Worm (Caenorhabditis elegans) whole organism, L1 larva: ENCODE measurements around the gene tmem-135.

Experiments
- F16B12.6 ChIP-seq: fragments of 150-350 bp; optimal IDR thresholded peaks from 2 replicates; lab custom pipeline; 2014; ENCODE audit warnings: missing biosample characterization, missing genetic modification characterization
- Y116A8C.19 ChIP-seq: sonication (generic microtip); optimal IDR thresholded peaks from 2 replicates; lab custom pipeline; 2016; ENCODE audit warnings: missing compliant biosample characterization, missing genetic modification characterization, borderline replicate concordance
- aha-1 ChIP-seq: fragments of 150-350 bp; optimal IDR thresholded peaks from 2 replicates; lab custom pipeline; 2014; ENCODE audit warnings: missing biosample characterization, missing genetic modification characterization
- aly-2 ChIP-seq: fragments of 150-350 bp; optimal IDR thresholded peaks from 2 replicates; lab custom pipeline; 2014; ENCODE audit warnings: missing biosample characterization, missing genetic modification characterization
- ama-1 ChIP-seq: fragments of 150-350 bp; optimal IDR thresholded peaks from 2 replicates; lab custom pipeline; 2014
- ceh-8 ChIP-seq: fragments of 200-800 bp; sonication (Bioruptor generic); optimal IDR thresholded peaks from 2 replicates; lab custom pipeline; 2018; ENCODE audit warnings: mild to moderate bottlenecking, missing genetic modification characterization, moderate library complexity, missing compliant biosample characterization
- ceh-88 ChIP-seq: fragments of 200-800 bp; sonication (Bioruptor generic); IDR thresholded peaks from 2 replicates; pipeline ENCODE4 v1.3.6; 2022; ENCODE audit warnings: missing genetic modification characterization, missing compliant biosample characterization
- ceh-90 ChIP-seq: sonication (generic microtip); optimal IDR thresholded peaks from 2 replicates; lab custom pipeline; 2016; ENCODE audit warnings: missing genetic modification characterization, missing compliant biosample characterization
- ces-1 ChIP-seq: fragments of 150-350 bp; optimal IDR thresholded peaks from 2 replicates; lab custom pipeline; 2014; ENCODE audit warnings: missing biosample characterization, missing genetic modification reagents, missing genetic modification characterization
- dsc-1 ChIP-seq: sonication (generic microtip); optimal IDR thresholded peaks from 2 replicates; lab custom pipeline; 2016; ENCODE audit warnings: mild to moderate bottlenecking, missing genetic modification characterization, missing compliant biosample characterization
- efl-1 ChIP-seq, 4 experiments: fragments of 150-350 bp; optimal IDR thresholded peaks in 3 of 4; peaks in 1 of 4; 1 replicate in 1 of 4; 2 replicates in 3 of 4; lab custom pipeline; 2014; ENCODE audit warnings: missing biosample characterization in 2 of 4, missing genetic modification characterization in 2 of 4, missing genetic modification reagents in 2 of 4
- efl-3 ChIP-seq: fragments of 200-800 bp; sonication (Bioruptor generic); optimal IDR thresholded peaks from 2 replicates; lab custom pipeline; 2018; ENCODE audit warnings: mild to moderate bottlenecking, missing genetic modification characterization, missing compliant biosample characterization
- egl-13 ChIP-seq: sonication (generic microtip); optimal IDR thresholded peaks from 2 replicates; lab custom pipeline; 2016; ENCODE audit warnings: missing genotype, missing genetic modification reagents, missing genetic modification characterization, missing compliant biosample characterization
- egl-27 ChIP-seq, 2 experiments: fragments of 150-350 bp in 1 of 2; sonication (generic microtip); optimal IDR thresholded peaks; 3 replicates each; lab custom pipeline; 2017 to 2018; ENCODE audit warnings: missing biosample characterization in 2 of 2, missing genetic modification characterization in 2 of 2, missing genetic modification reagents in 2 of 2
- elt-2 ChIP-seq: sonication (generic microtip); optimal IDR thresholded peaks from 2 replicates; lab custom pipeline; 2016; ENCODE audit warnings: missing genetic modification characterization, mild to moderate bottlenecking, inconsistent platforms, missing compliant biosample characterization, missing genetic modification reagents
- elt-3 ChIP-seq, 6 experiments: fragments of 150-350 bp in 1 of 6; sonication (generic microtip); optimal IDR thresholded peaks; 2 replicates each; lab custom pipeline; 2017 to 2018; ENCODE audit warnings: missing biosample characterization in 6 of 6, missing genetic modification characterization in 6 of 6, inconsistent platforms in 1 of 6
- ets-5 ChIP-seq: fragments of 200-800 bp; sonication (Bioruptor generic); IDR thresholded peaks from 2 replicates; pipeline ENCODE4 v1.3.6; 2022; ENCODE audit warnings: missing genetic modification characterization, missing compliant biosample characterization
- grh-1 ChIP-seq: fragments of 200-800 bp; sonication (Bioruptor generic); IDR thresholded peaks from 2 replicates; pipeline ENCODE4 v1.3.6; 2022; ENCODE audit warnings: missing genetic modification reagents, missing genetic modification characterization, missing compliant biosample characterization
- hlh-4 ChIP-seq: sonication (generic microtip); optimal IDR thresholded peaks from 2 replicates; lab custom pipeline; 2016; ENCODE audit warnings: mild to moderate bottlenecking, missing genetic modification characterization, missing compliant biosample characterization
- hpl-2 ChIP-seq: fragments of 150-350 bp; optimal IDR thresholded peaks from 2 replicates; lab custom pipeline; 2014; ENCODE audit warnings: missing biosample characterization, missing genetic modification reagents, missing genetic modification characterization
- irx-1 ChIP-seq: sonication (generic microtip); optimal IDR thresholded peaks from 2 replicates; lab custom pipeline; 2016; ENCODE audit warnings: missing genetic modification characterization, missing compliant biosample characterization
- lin-15B ChIP-seq: fragments of 150-350 bp; sonication (generic microtip); optimal IDR thresholded peaks from 3 replicates; lab custom pipeline; 2014; ENCODE audit warnings: missing biosample characterization, missing genetic modification characterization
- lin-35 ChIP-seq, 2 experiments: fragments of 150-350 bp; optimal IDR thresholded peaks; 2 replicates each; lab custom pipeline; 2014; ENCODE audit warnings: missing biosample characterization in 2 of 2, missing genetic modification characterization in 2 of 2, missing genetic modification reagents in 2 of 2
- lin-39 ChIP-seq: fragments of 150-350 bp; optimal IDR thresholded peaks from 2 replicates; lab custom pipeline; 2014; ENCODE audit warnings: missing biosample characterization, missing genetic modification reagents, missing genetic modification characterization
- mab-9 ChIP-seq: fragments of 200-800 bp; sonication (Bioruptor generic); IDR thresholded peaks from 2 replicates; pipeline ENCODE4 v1.3.6; 2022; ENCODE audit warnings: missing genetic modification reagents, missing genetic modification characterization, missing compliant biosample characterization
- mef-2 ChIP-seq: fragments of 150-350 bp; optimal IDR thresholded peaks from 2 replicates; lab custom pipeline; 2014; ENCODE audit warnings: missing biosample characterization, missing genetic modification characterization
- mep-1 ChIP-seq: fragments of 150-350 bp; optimal IDR thresholded peaks from 2 replicates; lab custom pipeline; 2014; ENCODE audit warnings: missing biosample characterization, missing genetic modification characterization
- nhr-11 ChIP-seq: fragments of 150-350 bp; optimal IDR thresholded peaks from 2 replicates; lab custom pipeline; 2014; ENCODE audit warnings: missing biosample characterization, missing genetic modification characterization
- nhr-12 ChIP-seq: sonication (generic microtip); optimal IDR thresholded peaks from 2 replicates; lab custom pipeline; 2017; ENCODE audit warnings: missing biosample characterization, missing genetic modification characterization
- nhr-20 ChIP-seq: sonication (generic microtip); optimal IDR thresholded peaks from 2 replicates; lab custom pipeline; 2016; ENCODE audit warnings: mild to moderate bottlenecking, missing genetic modification characterization, missing compliant biosample characterization
- nhr-237 ChIP-seq: fragments of 150-350 bp; optimal IDR thresholded peaks from 2 replicates; lab custom pipeline; 2014; ENCODE audit warnings: missing biosample characterization, missing genetic modification characterization
- nhr-28 ChIP-seq: fragments of 150-350 bp; optimal IDR thresholded peaks from 2 replicates; lab custom pipeline; 2014; ENCODE audit warnings: missing biosample characterization, missing genetic modification characterization
- nhr-47 ChIP-seq: sonication (generic microtip); optimal IDR thresholded peaks from 2 replicates; lab custom pipeline; 2016; ENCODE audit warnings: mild to moderate bottlenecking, missing genetic modification characterization, moderate library complexity, missing compliant biosample characterization
- nhr-71 ChIP-seq: sonication (generic microtip); optimal IDR thresholded peaks from 2 replicates; lab custom pipeline; 2016; ENCODE audit warnings: mild to moderate bottlenecking, missing genetic modification characterization, moderate library complexity, missing compliant biosample characterization
- nhr-84 ChIP-seq: sonication (generic microtip); optimal IDR thresholded peaks from 2 replicates; lab custom pipeline; 2017; ENCODE audit warnings: missing biosample characterization, missing genetic modification characterization
- nhr-85 ChIP-seq: sonication (generic microtip); peaks from one replicate; lab custom pipeline; 2016; ENCODE audit warnings: missing genetic modification characterization, inconsistent platforms, missing compliant biosample characterization
- nhr-90 ChIP-seq: sonication (generic microtip); optimal IDR thresholded peaks from 2 replicates; lab custom pipeline; 2016; ENCODE audit warnings: mild to moderate bottlenecking, missing genetic modification characterization, missing compliant biosample characterization; ENCODE audit not compliant: poor library complexity
- pag-3 ChIP-seq: sonication (generic microtip); optimal IDR thresholded peaks from 2 replicates; lab custom pipeline; 2017; ENCODE audit warnings: missing genetic modification characterization, mild to moderate bottlenecking, missing compliant biosample characterization, antibody characterized with exemption, borderline replicate concordance; ENCODE audit not compliant: insufficient read depth
- pqm-1 ChIP-seq: sonication (generic microtip); optimal IDR thresholded peaks from 3 replicates; lab custom pipeline; 2017; ENCODE audit warnings: missing biosample characterization, missing genetic modification characterization
- skn-1 ChIP-seq: fragments of 150-350 bp; optimal IDR thresholded peaks from 2 replicates; lab custom pipeline; 2014; ENCODE audit warnings: missing biosample characterization, missing genetic modification characterization
- snpc-4 ChIP-seq: fragments of 150-350 bp; optimal IDR thresholded peaks from 2 replicates; lab custom pipeline; 2014; ENCODE audit warnings: missing biosample characterization, missing genetic modification characterization
- snu-23 ChIP-seq: sonication (generic microtip); optimal IDR thresholded peaks from 2 replicates; lab custom pipeline; 2016; ENCODE audit warnings: missing genetic modification characterization, missing compliant biosample characterization
- sox-4 ChIP-seq: sonication (generic microtip); optimal IDR thresholded peaks from 2 replicates; lab custom pipeline; 2016; ENCODE audit warnings: missing genetic modification characterization, missing compliant biosample characterization
- swsn-7 ChIP-seq: sonication (generic microtip); optimal IDR thresholded peaks from 2 replicates; lab custom pipeline; 2016; ENCODE audit warnings: missing genetic modification characterization, missing compliant biosample characterization
- unc-30 ChIP-seq: sonication (generic microtip); optimal IDR thresholded peaks from 2 replicates; lab custom pipeline; 2017; ENCODE audit warnings: missing biosample characterization, missing genetic modification characterization
- unc-62 ChIP-seq: fragments of 150-350 bp; optimal IDR thresholded peaks from 2 replicates; lab custom pipeline; 2014; ENCODE audit warnings: missing biosample characterization, missing genetic modification reagents, missing genetic modification characterization
- unc-98 ChIP-seq: fragments of 200-800 bp; sonication (Bioruptor generic); IDR thresholded peaks from 2 replicates; pipeline ENCODE4 v1.3.6; 2022; ENCODE audit warnings: missing genetic modification characterization, missing compliant biosample characterization
- xbp-1 ChIP-seq: sonication (generic microtip); optimal IDR thresholded peaks from 2 replicates; lab custom pipeline; 2016; ENCODE audit warnings: missing genetic modification characterization, missing compliant biosample characterization
- zag-1 ChIP-seq: fragments of 150-350 bp; optimal IDR thresholded peaks from 2 replicates; lab custom pipeline; 2014; ENCODE audit warnings: missing biosample characterization, missing genetic modification characterization
- ztf-11 ChIP-seq, 2 experiments: sonication (generic microtip); optimal IDR thresholded peaks; 2 replicates each; lab custom pipeline; 2016 to 2017; ENCODE audit warnings: missing genetic modification characterization in 2 of 2, missing biosample characterization in 1 of 2, missing compliant biosample characterization in 1 of 2

tmem-135 gene

ce11 chrX:4706755-4707226, 33.3 kb downstream of the tmem-135 start, which contains the start of gene dhhc-10 (continued):
- peak; percentile 72 for TF ChIP-seq xbp-1 (tag; lab: Kevin White, UChicago)
- no peak for TF ChIP-seq ceh-88
- TF ChIP-seq elt-3 (tag; optimal IDR thresholded peaks at IDR 0.05; lab: Kevin White, UChicago): no peak
- TF ChIP-seq snu-23 (GFP tag; lab: Kevin White, UChicago): peak; percentile 53
- peak; percentile 31 for TF ChIP-seq ceh-8
- no peak for TF ChIP-seq ces-1 (GFP tag; lab: Kevin White, UChicago)
- TF ChIP-seq ztf-11 (tag; optimal IDR thresholded peaks at IDR 0.05; lab: Kevin White, UChicago): no peak
- no peak for TF ChIP-seq ama-1 (lab: Kevin White, UChicago)
- no peak for TF ChIP-seq lin-15B (tag; lab: Kevin White, UChicago)
- peak; percentile 61 for TF ChIP-seq swsn-7 (tag; lab: Kevin White, UChicago)
- TF ChIP-seq ceh-90 (tag; lab: Kevin White, UChicago): no peak
- no peak for TF ChIP-seq egl-27 (tag; optimal IDR thresholded peaks at IDR 0.05; lab: Kevin White, UChicago)
- TF ChIP-seq zag-1 (tag; lab: Kevin White, UChicago): no peak
- TF ChIP-seq Y116A8C.19 (tag; lab: Kevin White, UChicago): no peak
- peak; percentile 53 for TF ChIP-seq nhr-47 (tag; lab: Kevin White, UChicago)
- TF ChIP-seq nhr-12 (tag; lab: Kevin White, UChicago): no peak
- TF ChIP-seq, all 84 proteins: peak for 29

ce11 chrX:4711698-4712329, 38.3 kb downstream of the tmem-135 start, which contains the start of the genes dnj-14 and glit-1:
Gene dnj-14 (minus strand): TSS chrX:4711748.
Gene glit-1 (plus strand): TSS chrX:4712279.
- TF ChIP-seq aha-1 (tag; lab: Kevin White, UChicago) (peak; percentile 19), nhr-11 (tag; lab: Kevin White, UChicago) (peak; percentile 6), pag-3 (tag; lab: Kevin White, UChicago) (no peak), nhr-28 (tag; lab: Kevin White, UChicago) (no peak), irx-1 (peak; percentile 66), efl-3 (no peak), ama-1 (lab: Kevin White, UChicago) (no peak), aly-2 (peak; percentile 19), nhr-71 (tag; lab: Kevin White, UChicago) (peak; percentile 92), pqm-1 (tag; lab: Kevin White, UChicago) (no peak), nhr-85 (tag; lab: Kevin White, UChicago) (peak; percentile 93), unc-98 (GFP tag; lab: Robert Waterston, UW) (no peak; the same call in 1 of the 2 replicates), hpl-2 (GFP tag; lab: Kevin White, UChicago) (peak; percentile 72), grh-1 (GFP tag; lab: Robert Waterston, UW) (peak; percentile 73), hlh-4 (tag; lab: Kevin White, UChicago) (no peak), F16B12.6 (peak; percentile 70), ets-5 (GFP tag; lab: Robert Waterston, UW) (no peak), elt-3 (tag; optimal IDR thresholded peaks at IDR 0.05; lab: Kevin White, UChicago) (peak in 3 of 6 experiments; percentile 52 to 86 (median 66)), ztf-11 (tag; optimal IDR thresholded peaks at IDR 0.05; lab: Kevin White, UChicago) (peak in 1 of 2 experiments; percentile 70), nhr-20 (tag; lab: Kevin White, UChicago) (peak; percentile 91), nhr-237 (peak; percentile 39), unc-62 (no peak), efl-1 (optimal IDR thresholded peaks at IDR 0.05; lab: Kevin White, UChicago) (peak; percentile 76 to 86), efl-1 (GFP tag; optimal IDR thresholded peaks at IDR 0.05 in 1 of 2; lab: Kevin White, UChicago) (peak; percentile 59 to 96), nhr-84 (tag; lab: Kevin White, UChicago) (no peak), lin-39 (tag; lab: Kevin White, UChicago) (peak; percentile 14), mef-2 (tag; lab: Kevin White, UChicago) (peak; percentile 31), dsc-1 (peak; percentile 83), egl-13 (peak; percentile 28), unc-30 (tag; lab: Kevin White, UChicago) (no peak), mab-9 (GFP tag; lab: Robert Waterston, UW) (peak; percentile 74), elt-2 (peak; percentile 76), nhr-90 (tag; lab: Kevin White, UChicago) (peak; percentile 82), skn-1 (peak; percentile 93), sox-4 (tag; lab: Kevin White, UChicago) (no peak), lin-35 (GFP tag; optimal IDR thresholded peaks at IDR 0.05; lab: Kevin White, UChicago) (peak; percentile 84 to 90), mep-1 (peak; percentile 91), ces-1 (GFP tag; lab: Kevin White, UChicago) (no peak), snpc-4 (peak; percentile 38)
